Worm (Caenorhabditis elegans) whole organism, L1 larva: ENCODE results near the gene srh-119.

ENCODE experiments used
- C04F5.9 ChIP-seq: sonication (generic microtip); optimal IDR thresholded peaks from 2 replicates; lab custom pipeline; 2016; ENCODE audit warnings: missing genetic modification characterization, missing compliant biosample characterization
- C16A3.4 ChIP-seq: fragments of 150-350 bp; optimal IDR thresholded peaks from 2 replicates; lab custom pipeline; 2014; ENCODE audit warnings: missing biosample characterization, missing genetic modification characterization
- C34B4.2 ChIP-seq: sonication (generic microtip); optimal IDR thresholded peaks from 2 replicates; lab custom pipeline; 2017; ENCODE audit warnings: mild to moderate bottlenecking, missing genetic modification characterization, missing compliant biosample characterization
- F16B12.6 ChIP-seq: fragments of 150-350 bp; optimal IDR thresholded peaks from 2 replicates; lab custom pipeline; 2014; ENCODE audit warnings: missing biosample characterization, missing genetic modification characterization
- Y116A8C.19 ChIP-seq: sonication (generic microtip); optimal IDR thresholded peaks from 2 replicates; lab custom pipeline; 2016; ENCODE audit warnings: missing compliant biosample characterization, missing genetic modification characterization, borderline replicate concordance
- aha-1 ChIP-seq: fragments of 150-350 bp; optimal IDR thresholded peaks from 2 replicates; lab custom pipeline; 2014; ENCODE audit warnings: missing biosample characterization, missing genetic modification characterization
- ama-1 ChIP-seq: fragments of 150-350 bp; optimal IDR thresholded peaks from 2 replicates; lab custom pipeline; 2014
- blmp-1 ChIP-seq: fragments of 150-350 bp; optimal IDR thresholded peaks from 2 replicates; lab custom pipeline; 2014; ENCODE audit warnings: missing biosample characterization, missing genetic modification characterization
- dpl-1 ChIP-seq, 3 experiments: fragments of 150-350 bp in 2 of 3; sonication (generic microtip) in 1 of 3; optimal IDR thresholded peaks; 2 replicates each; lab custom pipeline; 2014 to 2017; ENCODE audit warnings: missing biosample characterization in 3 of 3, missing genetic modification characterization in 3 of 3, missing genetic modification reagents in 3 of 3
- efl-1 ChIP-seq, 4 experiments: fragments of 150-350 bp; optimal IDR thresholded peaks in 3 of 4; peaks in 1 of 4; 1 replicate in 1 of 4; 2 replicates in 3 of 4; lab custom pipeline; 2014; ENCODE audit warnings: missing biosample characterization in 2 of 4, missing genetic modification characterization in 2 of 4, missing genetic modification reagents in 2 of 4
- egl-13 ChIP-seq: sonication (generic microtip); optimal IDR thresholded peaks from 2 replicates; lab custom pipeline; 2016; ENCODE audit warnings: missing genotype, missing genetic modification reagents, missing genetic modification characterization, missing compliant biosample characterization
- fkh-4 ChIP-seq: sonication (generic microtip); optimal IDR thresholded peaks from 2 replicates; lab custom pipeline; 2016; ENCODE audit warnings: missing compliant biosample characterization, missing genetic modification characterization, borderline replicate concordance
- fkh-8 ChIP-seq: sonication (generic microtip); optimal IDR thresholded peaks from 2 replicates; lab custom pipeline; 2016; ENCODE audit warnings: mild to moderate bottlenecking, missing genetic modification characterization, missing compliant biosample characterization
- grh-1 ChIP-seq: fragments of 200-800 bp; sonication (Bioruptor generic); IDR thresholded peaks from 2 replicates; pipeline ENCODE4 v1.3.6; 2022; ENCODE audit warnings: missing genetic modification reagents, missing genetic modification characterization, missing compliant biosample characterization
- hpl-2 ChIP-seq: fragments of 150-350 bp; optimal IDR thresholded peaks from 2 replicates; lab custom pipeline; 2014; ENCODE audit warnings: missing biosample characterization, missing genetic modification reagents, missing genetic modification characterization
- irx-1 ChIP-seq: sonication (generic microtip); optimal IDR thresholded peaks from 2 replicates; lab custom pipeline; 2016; ENCODE audit warnings: missing genetic modification characterization, missing compliant biosample characterization
- isw-1 ChIP-seq: fragments of 200-800 bp; sonication (Bioruptor generic); IDR thresholded peaks from 2 replicates; pipeline ENCODE4 v1.3.6; 2022; ENCODE audit warnings: missing genetic modification characterization, missing compliant biosample characterization
- lin-14 ChIP-seq: fragments of 200-800 bp; sonication (Bioruptor generic); optimal IDR thresholded peaks from 2 replicates; lab custom pipeline; 2018; ENCODE audit warnings: mild to moderate bottlenecking, missing genetic modification characterization, moderate library complexity, missing compliant biosample characterization
- lin-15B ChIP-seq: fragments of 150-350 bp; sonication (generic microtip); optimal IDR thresholded peaks from 3 replicates; lab custom pipeline; 2014; ENCODE audit warnings: missing biosample characterization, missing genetic modification characterization
- lin-35 ChIP-seq, 2 experiments: fragments of 150-350 bp; optimal IDR thresholded peaks; 2 replicates each; lab custom pipeline; 2014; ENCODE audit warnings: missing biosample characterization in 2 of 2, missing genetic modification characterization in 2 of 2, missing genetic modification reagents in 2 of 2
- lin-39 ChIP-seq: fragments of 150-350 bp; optimal IDR thresholded peaks from 2 replicates; lab custom pipeline; 2014; ENCODE audit warnings: missing biosample characterization, missing genetic modification reagents, missing genetic modification characterization
- mab-9 ChIP-seq: fragments of 200-800 bp; sonication (Bioruptor generic); IDR thresholded peaks from 2 replicates; pipeline ENCODE4 v1.3.6; 2022; ENCODE audit warnings: missing genetic modification reagents, missing genetic modification characterization, missing compliant biosample characterization
- mdl-1 ChIP-seq, 2 experiments: fragments of 150-350 bp; optimal IDR thresholded peaks; 2 replicates each; lab custom pipeline; 2014 to 2017; ENCODE audit warnings: missing biosample characterization in 2 of 2, missing genetic modification characterization in 2 of 2, inconsistent platforms in 1 of 2
- nhr-11 ChIP-seq: fragments of 150-350 bp; optimal IDR thresholded peaks from 2 replicates; lab custom pipeline; 2014; ENCODE audit warnings: missing biosample characterization, missing genetic modification characterization
- nhr-19 ChIP-seq: fragments of 200-800 bp; sonication (Bioruptor generic); conservative IDR thresholded peaks from 2 replicates; pipeline ENCODE4 v1.3.6; 2022; ENCODE audit warnings: missing genetic modification characterization, missing compliant biosample characterization
- nhr-20 ChIP-seq: sonication (generic microtip); optimal IDR thresholded peaks from 2 replicates; lab custom pipeline; 2016; ENCODE audit warnings: mild to moderate bottlenecking, missing genetic modification characterization, missing compliant biosample characterization
- nhr-237 ChIP-seq: fragments of 150-350 bp; optimal IDR thresholded peaks from 2 replicates; lab custom pipeline; 2014; ENCODE audit warnings: missing biosample characterization, missing genetic modification characterization
- nhr-28 ChIP-seq: fragments of 150-350 bp; optimal IDR thresholded peaks from 2 replicates; lab custom pipeline; 2014; ENCODE audit warnings: missing biosample characterization, missing genetic modification characterization
- nhr-47 ChIP-seq: sonication (generic microtip); optimal IDR thresholded peaks from 2 replicates; lab custom pipeline; 2016; ENCODE audit warnings: mild to moderate bottlenecking, missing genetic modification characterization, moderate library complexity, missing compliant biosample characterization
- nhr-76 ChIP-seq: sonication (generic microtip); optimal IDR thresholded peaks from 2 replicates; lab custom pipeline; 2017; ENCODE audit warnings: missing biosample characterization, missing genetic modification characterization
- nhr-77 ChIP-seq: fragments of 150-350 bp; optimal IDR thresholded peaks from 2 replicates; lab custom pipeline; 2014; ENCODE audit warnings: missing biosample characterization, missing genetic modification characterization
- nhr-84 ChIP-seq: sonication (generic microtip); optimal IDR thresholded peaks from 2 replicates; lab custom pipeline; 2017; ENCODE audit warnings: missing biosample characterization, missing genetic modification characterization
- nhr-85 ChIP-seq: sonication (generic microtip); peaks from one replicate; lab custom pipeline; 2016; ENCODE audit warnings: missing genetic modification characterization, inconsistent platforms, missing compliant biosample characterization
- nhr-90 ChIP-seq: sonication (generic microtip); optimal IDR thresholded peaks from 2 replicates; lab custom pipeline; 2016; ENCODE audit warnings: mild to moderate bottlenecking, missing genetic modification characterization, missing compliant biosample characterization; ENCODE audit not compliant: poor library complexity
- pag-3 ChIP-seq: sonication (generic microtip); optimal IDR thresholded peaks from 2 replicates; lab custom pipeline; 2017; ENCODE audit warnings: missing genetic modification characterization, mild to moderate bottlenecking, missing compliant biosample characterization, antibody characterized with exemption, borderline replicate concordance; ENCODE audit not compliant: insufficient read depth
- pax-3 ChIP-seq: fragments of 200-800 bp; sonication (Bioruptor generic); optimal IDR thresholded peaks from 2 replicates; lab custom pipeline; 2018; ENCODE audit warnings: mild to moderate bottlenecking, missing genetic modification characterization, moderate library complexity, missing compliant biosample characterization
- pqm-1 ChIP-seq: sonication (generic microtip); optimal IDR thresholded peaks from 3 replicates; lab custom pipeline; 2017; ENCODE audit warnings: missing biosample characterization, missing genetic modification characterization
- skn-1 ChIP-seq: fragments of 150-350 bp; optimal IDR thresholded peaks from 2 replicates; lab custom pipeline; 2014; ENCODE audit warnings: missing biosample characterization, missing genetic modification characterization
- sptf-1 ChIP-seq: fragments of 150-350 bp; optimal IDR thresholded peaks from 2 replicates; lab custom pipeline; 2014; ENCODE audit warnings: missing biosample characterization, missing genetic modification characterization
- tbx-2 ChIP-seq: sonication (generic microtip); optimal IDR thresholded peaks from 2 replicates; lab custom pipeline; 2016; ENCODE audit warnings: missing genetic modification characterization, missing compliant biosample characterization
- tlp-1 ChIP-seq: fragments of 150-350 bp; optimal IDR thresholded peaks from 2 replicates; lab custom pipeline; 2014; ENCODE audit warnings: missing biosample characterization, missing genetic modification characterization
- unc-62 ChIP-seq: fragments of 150-350 bp; optimal IDR thresholded peaks from 2 replicates; lab custom pipeline; 2014; ENCODE audit warnings: missing biosample characterization, missing genetic modification reagents, missing genetic modification characterization
- unc-98 ChIP-seq: fragments of 200-800 bp; sonication (Bioruptor generic); IDR thresholded peaks from 2 replicates; pipeline ENCODE4 v1.3.6; 2022; ENCODE audit warnings: missing genetic modification characterization, missing compliant biosample characterization
- zip-4 ChIP-seq: fragments of 200-800 bp; sonication (Bioruptor generic); optimal IDR thresholded peaks from 2 replicates; lab custom pipeline; 2018; ENCODE audit warnings: mild to moderate bottlenecking, missing genetic modification characterization, moderate library complexity, missing compliant biosample characterization
- ztf-11 ChIP-seq, 2 experiments: sonication (generic microtip); optimal IDR thresholded peaks; 2 replicates each; lab custom pipeline; 2016 to 2017; ENCODE audit warnings: missing genetic modification characterization in 2 of 2, missing biosample characterization in 1 of 2, missing compliant biosample characterization in 1 of 2

srh-119 gene

ce11 chrV:16951504-16951903 lies 20.7 kb upstream of the srh-119 start, which contains the start of gene clec-238:
Gene clec-238 (plus strand): TSS chrV:16951804.
- TF ChIP-seq unc-62 (GFP tag; lab: Kevin White, UChicago): no peak
- no peak for TF ChIP-seq grh-1 (GFP tag; lab: Robert Waterston, UW)
- TF ChIP-seq C34B4.2: no peak
- TF ChIP-seq tbx-2 (tag; lab: Kevin White, UChicago): no peak
- TF ChIP-seq blmp-1 (tag; lab: Kevin White, UChicago): no peak
- TF ChIP-seq ztf-11 (tag; optimal IDR thresholded peaks at IDR 0.05; lab: Kevin White, UChicago): no peak
- TF ChIP-seq hpl-2 (GFP tag; lab: Kevin White, UChicago): no peak

ce11 chrV:16954766-16955165 lies 17.5 kb upstream of the srh-119 start, which contains the start of gene srh-206:
Gene srh-206 (minus strand): TSS chrV:16954866.
- TF ChIP-seq lin-35 (GFP tag; optimal IDR thresholded peaks at IDR 0.05; lab: Kevin White, UChicago): no peak
- TF ChIP-seq sptf-1 (tag; lab: Kevin White, UChicago): no peak
- TF ChIP-seq lin-14: no peak
- TF ChIP-seq blmp-1 (tag; lab: Kevin White, UChicago): no peak
- TF ChIP-seq nhr-28 (tag; lab: Kevin White, UChicago): no peak
- no peak for TF ChIP-seq fkh-8 (tag; lab: Kevin White, UChicago)
- TF ChIP-seq ztf-11 (tag; optimal IDR thresholded peaks at IDR 0.05; lab: Kevin White, UChicago): no peak
- TF ChIP-seq F16B12.6: no peak
- no peak for TF ChIP-seq efl-1 (optimal IDR thresholded peaks at IDR 0.05; lab: Kevin White, UChicago)
- no peak for TF ChIP-seq efl-1 (GFP tag; optimal IDR thresholded peaks at IDR 0.05 in 1 of 2; lab: Kevin White, UChicago)
- TF ChIP-seq dpl-1 (GFP tag; optimal IDR thresholded peaks at IDR 0.05; lab: Kevin White, UChicago): no peak

ce11 chrV:16956229-16956628 lies 16.0 kb upstream of the srh-119 start, which contains the start of gene clec-239:
Gene clec-239 (plus strand): TSS chrV:16956529.
- TF ChIP-seq mab-9 (GFP tag; lab: Robert Waterston, UW) (no peak), aha-1 (no peak), lin-39 (tag; lab: Kevin White, UChicago) (no peak), nhr-28 (tag; lab: Kevin White, UChicago) (no peak), mdl-1 (tag; optimal IDR thresholded peaks at IDR 0.05; lab: Kevin White, UChicago) (no peak), Y116A8C.19 (tag; lab: Kevin White, UChicago) (no peak), nhr-76 (no peak), pax-3 (tag; lab: Kevin White, UChicago) (no peak), nhr-84 (tag; lab: Kevin White, UChicago) (no peak), fkh-4 (no peak), lin-14 (no peak), pqm-1 (tag; lab: Kevin White, UChicago) (no peak), nhr-90 (tag; lab: Kevin White, UChicago) (no peak), nhr-237 (no peak), pag-3 (tag; lab: Kevin White, UChicago) (no peak), nhr-11 (no peak), C04F5.9 (no peak), irx-1 (tag; lab: Kevin White, UChicago) (no peak), F16B12.6 (no peak)
- TF ChIP-seq, all 84 proteins: peak for 0

ce11 chrV:16958975-16959374 lies 13.3 kb upstream of the srh-119 start:
- TF ChIP-seq efl-1 (optimal IDR thresholded peaks at IDR 0.05; lab: Kevin White, UChicago) (no peak), efl-1 (GFP tag; optimal IDR thresholded peaks at IDR 0.05 in 1 of 2; lab: Kevin White, UChicago) (peak in 1 of 2 experiments; percentile 85), nhr-77 (tag; lab: Kevin White, UChicago) (no peak)

ce11 chrV:16965655-16966054 lies 6.6 kb upstream of the srh-119 start, which contains the start of gene efl-1:
Gene efl-1 (minus strand): TSS chrV:16965675.
- TF ChIP-seq skn-1 (tag; lab: Kevin White, UChicago) (peak; percentile 94), nhr-47 (tag; lab: Kevin White, UChicago) (peak; percentile 97), tlp-1 (tag; lab: Kevin White, UChicago) (no peak), fkh-4 (peak; percentile 68), nhr-20 (tag; lab: Kevin White, UChicago) (peak; percentile 96), zip-4 (GFP tag; lab: Kevin White, UChicago) (peak; percentile 88), nhr-19 (GFP tag; lab: Robert Waterston, UW) (peak; percentile 94), pqm-1 (tag; lab: Kevin White, UChicago) (no peak), nhr-85 (tag; lab: Kevin White, UChicago) (peak; percentile 95), egl-13 (tag; lab: Kevin White, UChicago) (peak; percentile 90), isw-1 (peak; percentile 90), lin-14 (peak; percentile 95), tbx-2 (tag; lab: Kevin White, UChicago) (peak; percentile 94), ama-1 (no peak), pax-3 (tag; lab: Kevin White, UChicago) (peak; percentile 87), C16A3.4 (tag; lab: Kevin White, UChicago) (peak; percentile 85), lin-15B (tag; lab: Kevin White, UChicago) (peak; percentile 89), unc-98 (GFP tag; lab: Robert Waterston, UW) (peak; percentile 77), grh-1 (GFP tag; lab: Robert Waterston, UW) (peak; percentile 83)
